Worm (Caenorhabditis elegans): ENCODE measurements around the gene vhl-1.

vhl-1 gene

ce11 chrX:11307056-11307455, at the start of gene vhl-1:
TSS of gene vhl-1 (plus strand) at chrX:11307356.
- TF ChIP-seq unc-55 (GFP tag; optimal IDR thresholded peaks at IDR 0.05), result no peak
- no peak for TF ChIP-seq nhr-237 (tag; optimal IDR thresholded peaks at IDR 0.05)
- TF ChIP-seq ama-1 (optimal IDR thresholded peaks at IDR 0.05), result no peak
- no peak for TF ChIP-seq ZK546.5 (tag; optimal IDR thresholded peaks at IDR 0.05)
- no peak for TF ChIP-seq gmeb-1 (tag; optimal IDR thresholded peaks at IDR 0.05)
- TF ChIP-seq nhr-129 (tag; optimal IDR thresholded peaks at IDR 0.05), result no peak
- no peak for TF ChIP-seq nhr-12 (tag; optimal IDR thresholded peaks at IDR 0.05)

- TF ChIP-seq aly-2 (tag; optimal IDR thresholded peaks at IDR 0.05) (no peak), blmp-1 (tag; optimal IDR thresholded peaks at IDR 0.05; ENCODE audit: insufficient read depth) (peak; percentile 58), nhr-11 (tag; optimal IDR thresholded peaks at IDR 0.05) (no peak), ceh-82 (tag; optimal IDR thresholded peaks at IDR 0.05) (no peak), Y55F3AM.14 (GFP tag; optimal IDR thresholded peaks at IDR 0.05) (no peak), nhr-129 (tag; optimal IDR thresholded peaks at IDR 0.05) (peak; percentile 88), sma-9 (GFP tag; optimal IDR thresholded peaks at IDR 0.05) (peak; percentile 66), sma-9 (tag; optimal IDR thresholded peaks at IDR 0.05) (no peak), alr-1 (tag; optimal IDR thresholded peaks at IDR 0.05) (no peak), C34F6.9 (tag; optimal IDR thresholded peaks at IDR 0.05) (peak; percentile 86), mab-5 (tag; optimal IDR thresholded peaks at IDR 0.05) (peak; percentile 63), lsy-2 (tag; optimal IDR thresholded peaks at IDR 0.05) (peak in 1 of 2 experiments; percentile 74), crh-2 (tag; optimal IDR thresholded peaks at IDR 0.05) (peak; percentile 87), fos-1 (tag; optimal IDR thresholded peaks at IDR 0.05) (peak; percentile 58), mdl-1 (tag; optimal IDR thresholded peaks at IDR 0.05) (peak in 1 of 2 experiments; percentile 62), nhr-25 (tag; optimal IDR thresholded peaks at IDR 0.05) (peak; percentile 75), F13H6.1 (tag; optimal IDR thresholded peaks at IDR 0.05) (peak; percentile 73), nhr-77 (tag; optimal IDR thresholded peaks at IDR 0.05) (no peak), elt-1 (tag; optimal IDR thresholded peaks at IDR 0.05) (no peak), nhr-6 (tag; optimal IDR thresholded peaks at IDR 0.05) (peak; percentile 24), R02D3.7 (tag; optimal IDR thresholded peaks at IDR 0.05) (no peak), ama-1 (optimal IDR thresholded peaks at IDR 0.05) (no peak), sem-4 (tag; optimal IDR thresholded peaks at IDR 0.05) (peak; percentile 49), zag-1 (tag; optimal IDR thresholded peaks at IDR 0.05) (peak; percentile 75), nhr-23 (tag; optimal IDR thresholded peaks at IDR 0.05) (no peak), skn-1 (tag; optimal IDR thresholded peaks at IDR 0.05) (no peak), egl-27 (tag; optimal IDR thresholded peaks at IDR 0.05) (peak; percentile 35), peb-1 (tag; optimal IDR thresholded peaks at IDR 0.05) (no peak), lin-13 (GFP tag; optimal IDR thresholded peaks at IDR 0.05) (peak; percentile 67), gmeb-1 (tag; optimal IDR thresholded peaks at IDR 0.05) (no peak), unc-55 (GFP tag; optimal IDR thresholded peaks at IDR 0.05) (peak; percentile 82), ZK546.5 (tag; optimal IDR thresholded peaks at IDR 0.05) (no peak), snpc-4 (tag; optimal IDR thresholded peaks at IDR 0.05) (peak; percentile 55), ceh-16 (tag; optimal IDR thresholded peaks at IDR 0.05) (peak; percentile 39), lin-11 (tag; optimal IDR thresholded peaks at IDR 0.05) (peak; percentile 80), nhr-21 (tag; optimal IDR thresholded peaks at IDR 0.05) (no peak)
Observed at ce11 chrX:11262319-11263074, 44.7 kb upstream of the vhl-1 start, which contains the start of gene C03A3.2. TSS of gene C03A3.2 (plus strand) at chrX:11262848.

- TF ChIP-seq fos-1 (tag; optimal IDR thresholded peaks at IDR 0.05) (peak; percentile 93), gmeb-1 (tag; optimal IDR thresholded peaks at IDR 0.05) (no peak)
Observed at ce11 chrX:11264715-11265114, 42.4 kb upstream of the vhl-1 start.

- TF ChIP-seq lin-13 (GFP tag; optimal IDR thresholded peaks at IDR 0.05) (no peak), nhr-129 (tag; optimal IDR thresholded peaks at IDR 0.05) (no peak), nhr-12 (tag; optimal IDR thresholded peaks at IDR 0.05) (no peak), aly-2 (tag; optimal IDR thresholded peaks at IDR 0.05) (no peak), alr-1 (tag; optimal IDR thresholded peaks at IDR 0.05) (no peak), blmp-1 (tag; optimal IDR thresholded peaks at IDR 0.05; ENCODE audit: insufficient read depth) (no peak), nhr-21 (tag; optimal IDR thresholded peaks at IDR 0.05) (no peak), egl-27 (tag; optimal IDR thresholded peaks at IDR 0.05) (no peak)
Observed at ce11 chrX:11266711-11267110, 40.4 kb upstream of the vhl-1 start, which contains the start of gene C03A3.9. TSS of gene C03A3.9 (plus strand) at chrX:11267011.
